Worm (Caenorhabditis elegans) whole organism, L4/young adult: ENCODE results near the gene F20G2.1.

Experiments used
- W03F9.2 ChIP-seq: fragments of 150-350 bp; optimal IDR thresholded peaks from 2 replicates; lab custom pipeline; 2014; ENCODE audit warnings: missing biosample characterization, missing genetic modification characterization
- dao-5 ChIP-seq: sonication (generic microtip); optimal IDR thresholded peaks from 2 replicates; lab custom pipeline; 2016; ENCODE audit warnings: missing genotype, missing genetic modification characterization, moderate library complexity, missing compliant biosample characterization
- him-1 ChIP-seq: sonication (generic microtip); optimal IDR thresholded peaks from 2 replicates; lab custom pipeline; 2016; ENCODE audit warnings: missing genotype, missing genetic modification reagents, missing genetic modification characterization, missing compliant biosample characterization

ce11 chrV:13724781-13725180 is 28.6 kb downstream of the F20G2.1 start, which contains the start of gene F35E12.2:
- no peak for TF ChIP-seq W03F9.2
- no peak for TF ChIP-seq dao-5 (tag; lab: Kevin White, UChicago)
- no peak for TF ChIP-seq him-1 (tag; lab: Kevin White, UChicago)
